Worm (Caenorhabditis elegans) whole organism, mixed stage, embryonic: ENCODE results near the gene col-120.

Experiments used
- nhr-28 ChIP-seq: fragments of 150-350 bp; optimal IDR thresholded peaks from 2 replicates; lab custom pipeline; 2014; ENCODE audit warnings: missing biosample characterization, missing genetic modification characterization
- unc-62 ChIP-seq: fragments of 150-350 bp; optimal IDR thresholded peaks from 2 replicates; lab custom pipeline; 2014; ENCODE audit warnings: missing biosample characterization, missing genetic modification reagents, missing genetic modification characterization
- ztf-11 ChIP-seq: fragments of 150-350 bp; optimal IDR thresholded peaks from 2 replicates; lab custom pipeline; 2014; ENCODE audit warnings: missing biosample characterization, missing genetic modification characterization

ce11 chrIV:9251079-9251478 lies 10.5 kb downstream of the col-120 start, which contains the start of gene Y11D7A.8:
- TF ChIP-seq ztf-11 (tag; lab: Kevin White, UChicago) (no peak), nhr-28 (no peak), unc-62 (GFP tag; lab: Kevin White, UChicago) (no peak)
